Worm (Caenorhabditis elegans): ENCODE results near the gene cest-9.1.

The cest-9.1 gene

ce11 chrX:12225970-12226369, at the start of gene cest-9.1:
Gene cest-9.1, plus strand, starts transcription at chrX:12226182.
- TF ChIP-seq K09A11.1 (tag; optimal IDR thresholded peaks at IDR 0.05; ENCODE audit: insufficient read depth) (no peak), elt-2 (tag; optimal IDR thresholded peaks at IDR 0.05) (peak; percentile 15), pax-1 (tag; optimal IDR thresholded peaks at IDR 0.05) (no peak)

DNA sequence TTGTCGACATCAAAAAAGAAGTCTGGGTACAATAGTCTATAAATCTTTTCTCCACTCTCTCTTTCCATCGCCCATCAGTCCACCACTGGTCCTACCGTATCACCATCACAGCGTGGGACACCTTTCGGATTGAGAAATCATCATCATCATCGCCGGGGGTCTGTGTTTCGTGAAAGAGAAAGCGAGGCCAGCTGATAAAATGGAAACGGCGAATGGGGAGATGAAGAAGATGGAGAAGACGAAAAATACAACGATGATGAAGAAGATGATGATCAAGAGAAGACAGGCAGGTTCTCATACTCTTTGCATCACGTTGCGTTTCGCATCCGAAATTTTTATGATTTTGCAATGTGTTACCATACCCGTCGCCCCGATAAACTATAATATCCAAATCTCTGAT, 49.6 kb upstream of the cest-9.1 start:
- peak; percentile 12 for TF ChIP-seq nfya-1 (tag; optimal IDR thresholded peaks at IDR 0.05)
- peak; percentile 32 for TF ChIP-seq sdc-2 (tag; optimal IDR thresholded peaks at IDR 0.05)
- TF ChIP-seq ceh-18 (tag; optimal IDR thresholded peaks at IDR 0.05), result peak; percentile 4
- peak; percentile 52 for TF ChIP-seq ref-2 (tag; optimal IDR thresholded peaks at IDR 0.05)
- TF ChIP-seq dve-1 (tag; optimal IDR thresholded peaks at IDR 0.05), result no peak

ce11 chrX:12176873-12177293, 49.1 kb upstream of the cest-9.1 start:
- no peak for TF ChIP-seq F13H6.1 (tag; optimal IDR thresholded peaks at IDR 0.05)
- no peak for TF ChIP-seq pat-9 (tag; optimal IDR thresholded peaks at IDR 0.05)
- no peak for TF ChIP-seq hlh-15 (tag; optimal IDR thresholded peaks at IDR 0.05)
- TF ChIP-seq fkh-10 (GFP tag; optimal IDR thresholded peaks at IDR 0.05), result no peak
- TF ChIP-seq ttx-3 (tag; optimal IDR thresholded peaks at IDR 0.05), result no peak
- TF ChIP-seq gmeb-2 (tag; optimal IDR thresholded peaks at IDR 0.05), result no peak
- no peak for TF ChIP-seq ceh-24 (tag; optimal IDR thresholded peaks at IDR 0.05)
- no peak for TF ChIP-seq C38D4.7 (GFP tag; optimal IDR thresholded peaks at IDR 0.05)
- no peak for TF ChIP-seq pros-1 (tag; optimal IDR thresholded peaks at IDR 0.05)
- TF ChIP-seq K02D7.2 (tag; optimal IDR thresholded peaks at IDR 0.05), result no peak
- TF ChIP-seq nfya-1 (tag; optimal IDR thresholded peaks at IDR 0.05), result no peak
- no peak for TF ChIP-seq pha-2 (tag; optimal IDR thresholded peaks at IDR 0.05)
- no peak for TF ChIP-seq hlh-6 (tag; optimal IDR thresholded peaks at IDR 0.05)

ce11 chrX:12177521-12177920, 48.5 kb upstream of the cest-9.1 start:
- TF ChIP-seq hlh-15 (tag; optimal IDR thresholded peaks at IDR 0.05) (no peak), ets-4 (tag; optimal IDR thresholded peaks at IDR 0.05) (no peak), F13H6.1 (tag; optimal IDR thresholded peaks at IDR 0.05) (no peak), ceh-18 (tag; optimal IDR thresholded peaks at IDR 0.05) (no peak), Y22D7AL.16 (tag; optimal IDR thresholded peaks at IDR 0.05) (no peak), pat-9 (tag; optimal IDR thresholded peaks at IDR 0.05) (no peak), zip-5 (tag; optimal IDR thresholded peaks at IDR 0.05) (no peak), hlh-30 (tag; optimal IDR thresholded peaks at IDR 0.05; ENCODE audit: insufficient read depth) (no peak), madf-2 (tag; optimal IDR thresholded peaks at IDR 0.05) (no peak), pros-1 (tag; optimal IDR thresholded peaks at IDR 0.05) (no peak), C08G9.2 (tag; optimal IDR thresholded peaks at IDR 0.05) (no peak), ama-1 (optimal IDR thresholded peaks at IDR 0.05) (no peak), che-1 (tag; optimal IDR thresholded peaks at IDR 0.05) (no peak), pha-4 (tag; optimal IDR thresholded peaks at IDR 0.05) (no peak), ceh-6 (GFP tag; optimal IDR thresholded peaks at IDR 0.05) (no peak), sdc-2 (tag; optimal IDR thresholded peaks at IDR 0.05) (no peak), ceh-30 (tag; optimal IDR thresholded peaks at IDR 0.05) (no peak)

ce11 chrX:12178351-12179089, 47.5 kb upstream of the cest-9.1 start:
- no peak for TF ChIP-seq ceh-6 (GFP tag; optimal IDR thresholded peaks at IDR 0.05)
- TF ChIP-seq unc-42 (tag; optimal IDR thresholded peaks at IDR 0.05), result peak; percentile 25

DNA sequence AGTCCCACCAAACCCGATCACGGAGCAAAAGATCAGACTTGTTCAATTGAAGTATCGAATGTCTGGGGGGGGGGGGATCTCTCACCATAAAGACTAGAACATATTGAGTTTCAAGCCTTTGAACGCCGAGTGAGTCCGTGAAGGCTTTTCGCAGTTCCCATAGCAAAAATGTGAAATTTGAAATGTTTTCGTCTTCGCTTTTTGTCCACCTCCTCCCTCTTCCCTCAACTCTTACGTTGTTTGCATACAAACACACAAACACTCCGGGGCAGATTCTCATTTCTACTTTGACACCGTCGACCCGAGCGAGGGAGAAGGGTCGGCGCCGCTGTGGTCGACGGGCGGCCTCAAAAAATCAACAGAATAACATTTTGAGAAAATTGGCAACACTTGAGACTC, 46.9 kb upstream of the cest-9.1 start:
- TF ChIP-seq ceh-34 (tag; optimal IDR thresholded peaks at IDR 0.05), result peak; percentile 99
- peak; percentile 2 for TF ChIP-seq tbx-2 (tag; optimal IDR thresholded peaks at IDR 0.05)
- TF ChIP-seq ceh-19 (GFP tag; optimal IDR thresholded peaks at IDR 0.05), result peak; percentile 84
- TF ChIP-seq nhr-232 (tag; optimal IDR thresholded peaks at IDR 0.05), result no peak
- TF ChIP-seq pha-2 (tag; optimal IDR thresholded peaks at IDR 0.05), result peak; percentile 21
- TF ChIP-seq che-1 (tag; optimal IDR thresholded peaks at IDR 0.05), result no peak
- peak; percentile 33 for TF ChIP-seq ceh-22 (tag; optimal IDR thresholded peaks at IDR 0.05)
